Fruit fly (Drosophila melanogaster): ENCODE data around the gene Bin1.

Bin1 gene

DNA sequence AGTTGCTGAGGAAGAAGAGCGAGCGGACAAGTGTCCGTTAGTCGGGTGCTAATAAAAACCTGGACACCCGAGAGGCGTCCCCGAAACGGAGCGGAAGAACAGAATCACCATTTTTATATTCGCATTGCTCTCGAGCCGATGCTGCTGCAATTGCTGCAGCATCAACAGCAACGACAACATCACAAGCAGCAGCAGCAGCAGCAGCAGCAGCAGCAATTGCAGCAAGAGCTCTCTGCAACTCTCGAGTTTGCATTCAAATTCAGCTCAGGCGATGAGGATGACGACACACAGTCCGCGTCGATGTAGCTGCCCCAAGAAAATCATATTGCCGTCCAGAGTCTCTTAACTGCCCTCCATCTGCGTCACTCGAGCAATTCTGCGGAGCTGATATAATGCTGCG is 16.8 kb upstream of the Bin1 start (continued):
- 0 out of 3 replicates have a peak, but pooled peaks have one; percentile 6 for TF ChIP-seq zfh1 (GFP tag; IDR thresholded peaks at IDR 0.05)
- TF ChIP-seq nom (GFP tag; optimal IDR thresholded peaks at IDR 0.05), result peak; percentile 73
- TF ChIP-seq NC2α (GFP tag; optimal IDR thresholded peaks at IDR 0.05), result no peak
- TF ChIP-seq seq (GFP tag; IDR thresholded peaks at IDR 0.05), result peak; percentile 26; the same call in 1 of the 2 replicates
- peak; percentile 16 for TF ChIP-seq NfI (GFP tag; optimal IDR thresholded peaks at IDR 0.05)
- TF ChIP-seq hkb (optimal IDR thresholded peaks at IDR 0.05), result no peak
- TF ChIP-seq hkb (GFP tag; IDR thresholded peaks at IDR 0.05), result peak; percentile 42
- 0 out of 3 replicates have a peak, but pooled peaks have one; percentile 8 for TF ChIP-seq Opbp (GFP tag; IDR thresholded peaks at IDR 0.05; ENCODE audit: partially characterized antibody)
- peak; percentile 49 for TF ChIP-seq fd64A (GFP tag; optimal IDR thresholded peaks at IDR 0.05)
- TF ChIP-seq CG3995 (GFP tag; optimal IDR thresholded peaks at IDR 0.05), result no peak
- peak; percentile 61 for TF ChIP-seq sens (GFP tag)
- TF ChIP-seq pan (optimal IDR thresholded peaks at IDR 0.05), result no peak
- TF ChIP-seq pan (GFP tag; optimal IDR thresholded peaks at IDR 0.05 in 1 of 2, IDR thresholded peaks at IDR 0.05 in 1 of 2), result peak in 1 of 2 experiments; percentile 10
- TF ChIP-seq lab (GFP tag; optimal IDR thresholded peaks at IDR 0.05), result peak; percentile 18
- no peak for TF ChIP-seq CG8290 (GFP tag; optimal IDR thresholded peaks at IDR 0.05)
- peak in 1 of 2 experiments; percentile 30 for TF ChIP-seq CG8290 (tag; optimal IDR thresholded peaks at IDR 0.05)
- TF ChIP-seq chm (GFP tag; IDR thresholded peaks at IDR 0.05), result peak; percentile 60
- TF ChIP-seq CG3847 (GFP tag; IDR thresholded peaks at IDR 0.05), result 0 out of 2 replicates have a peak, but pooled peaks have one; percentile 18
- TF ChIP-seq CG7372 (GFP tag; IDR thresholded peaks at IDR 0.05), result no peak

DNA sequence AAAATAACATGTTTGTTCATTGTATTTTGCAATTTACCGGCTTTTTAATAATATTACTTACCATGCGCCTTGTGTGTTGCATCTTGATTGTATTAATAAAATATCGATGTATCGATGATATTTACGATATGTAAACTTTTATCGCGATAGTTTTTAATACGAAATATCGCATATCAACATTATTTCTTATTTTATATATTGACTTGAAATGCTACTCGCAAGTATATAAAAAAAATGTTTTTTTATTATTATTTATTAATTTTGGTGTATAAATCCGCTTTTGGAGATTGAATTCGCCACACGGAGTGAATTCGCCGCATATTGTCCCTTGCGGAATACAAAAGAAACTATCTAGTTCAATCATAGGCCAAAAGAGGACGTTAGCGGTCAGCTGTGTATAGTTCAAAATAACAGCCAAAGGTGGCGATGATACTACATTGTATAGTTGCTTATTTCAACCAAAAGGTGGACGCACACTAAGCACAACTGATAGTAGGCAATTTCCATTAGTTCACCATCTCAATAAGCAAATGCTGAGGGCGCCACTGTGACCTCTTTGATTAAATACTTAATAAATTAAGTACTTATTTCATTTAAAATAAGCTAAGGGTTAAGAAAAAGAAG is 15.9 kb upstream of the Bin1 start, which contains the start of gene mtSSB:
TSS of gene mtSSB (minus strand) at position 96 of the 624 bp plus-strand sequence.
- TF ChIP-seq CG32772 (GFP tag; IDR thresholded peaks at IDR 0.05), result peak; percentile 92
- TF ChIP-seq lmd (GFP tag; IDR thresholded peaks at IDR 0.05), result peak; percentile 90
- peak; percentile 69 for TF ChIP-seq fd102C (GFP tag; optimal IDR thresholded peaks at IDR 0.05)
- TF ChIP-seq CG9797 (GFP tag; optimal IDR thresholded peaks at IDR 0.05), result peak; percentile 59
- no peak for TF ChIP-seq CG10565 (GFP tag; optimal IDR thresholded peaks at IDR 0.05)
- TF ChIP-seq nerfin-1 (tag; optimal IDR thresholded peaks at IDR 0.05), result peak; percentile 58
- TF ChIP-seq Tbp (GFP tag; optimal IDR thresholded peaks at IDR 0.05), result no peak
- TF ChIP-seq Ravus (GFP tag; IDR thresholded peaks at IDR 0.05), result peak; percentile 62
- peak; percentile 96 for TF ChIP-seq mld (GFP tag; IDR thresholded peaks at IDR 0.05; ENCODE audit: partially characterized antibody)
- peak; percentile 82 for TF ChIP-seq shn (GFP tag; optimal IDR thresholded peaks at IDR 0.05)
- peak; percentile 99 for TF ChIP-seq knrl (GFP tag; IDR thresholded peaks at IDR 0.05; ENCODE audit: partially characterized antibody)
- TF ChIP-seq vfl (GFP tag; optimal IDR thresholded peaks at IDR 0.05), result peak; percentile 65
- TF ChIP-seq CG2199 (GFP tag; IDR thresholded peaks at IDR 0.05), result peak; percentile 97
- peak; percentile 93 for TF ChIP-seq chm (GFP tag; IDR thresholded peaks at IDR 0.05)
- TF ChIP-seq MBD-R2 (GFP tag; IDR thresholded peaks at IDR 0.05), result peak; percentile 68
- TF ChIP-seq ci (GFP tag; IDR thresholded peaks at IDR 0.05), result peak; percentile 97
- peak; percentile 87 for TF ChIP-seq CG13894 (tag; optimal IDR thresholded peaks at IDR 0.05)
- peak; percentile 73; the same call in 2 of the 3 replicates for TF ChIP-seq CG6175 (GFP tag; IDR thresholded peaks at IDR 0.05)
- TF ChIP-seq CG4730 (GFP tag; IDR thresholded peaks at IDR 0.05), result peak; percentile 87
- TF ChIP-seq C15 (GFP tag; IDR thresholded peaks at IDR 0.05), result no peak
- peak; percentile 78 for TF ChIP-seq CG30431 (GFP tag; optimal IDR thresholded peaks at IDR 0.05)
- TF ChIP-seq CG11560 (tag; IDR thresholded peaks at IDR 0.05), result peak; percentile 76
- TF ChIP-seq CG7372 (GFP tag; IDR thresholded peaks at IDR 0.05), result peak; percentile 72
- peak; percentile 62 for TF ChIP-seq row (GFP tag; IDR thresholded peaks at IDR 0.05)
- TF ChIP-seq Abd-B (GFP tag; optimal IDR thresholded peaks at IDR 0.05), result peak; percentile 46
- TF ChIP-seq HmgZ (tag; optimal IDR thresholded peaks at IDR 0.05), result peak; percentile 85
- peak; percentile 60; the same call in 1 of the 2 replicates for TF ChIP-seq gt (GFP tag; IDR thresholded peaks at IDR 0.05)
- TF ChIP-seq CG34224 (GFP tag; IDR thresholded peaks at IDR 0.05; ENCODE audit: partially characterized antibody), result peak; percentile 100
- peak; percentile 35 for TF ChIP-seq Sry-β (GFP tag; optimal IDR thresholded peaks at IDR 0.05)
- TF ChIP-seq CG16779 (GFP tag; IDR thresholded peaks at IDR 0.05), result peak; percentile 88
- peak; percentile 65 for TF ChIP-seq Oaz (GFP tag; IDR thresholded peaks at IDR 0.05)
- peak; percentile 94 for TF ChIP-seq CG7987 (GFP tag; optimal IDR thresholded peaks at IDR 0.05)
- TF ChIP-seq CG7786 (GFP tag; optimal IDR thresholded peaks at IDR 0.05), result peak; percentile 69
- TF ChIP-seq sob (GFP tag; IDR thresholded peaks at IDR 0.05), result peak; percentile 91
